Fruit fly (Drosophila melanogaster): ENCODE results near the gene PGRP-SB1.

The PGRP-SB1 gene

dm6 chr3L:16749726-16750125 is 21.9 kb upstream of the PGRP-SB1 start (continued):
- TF ChIP-seq sug (tag; optimal IDR thresholded peaks at IDR 0.05) (no peak), rib (GFP tag; IDR thresholded peaks at IDR 0.05) (no peak), Ada2b (GFP tag; IDR thresholded peaks at IDR 0.05) (no peak), onecut (GFP tag; IDR thresholded peaks at IDR 0.05) (no peak), gem (tag; optimal IDR thresholded peaks at IDR 0.05) (peak; percentile 70), CG14050 (GFP tag; IDR thresholded peaks at IDR 0.05) (no peak), amos (GFP tag; IDR thresholded peaks at IDR 0.05; ENCODE audit: partially characterized antibody) (no peak), CG10267 (tag; optimal IDR thresholded peaks at IDR 0.05) (peak; percentile 61), nerfin-2 (GFP tag; IDR thresholded peaks at IDR 0.05; ENCODE audit: partially characterized antibody) (no peak), CG31441 (GFP tag; IDR thresholded peaks at IDR 0.05) (peak; percentile 72), CG13424 (tag; optimal IDR thresholded peaks at IDR 0.05) (no peak), HLH54F (GFP tag; optimal IDR thresholded peaks at IDR 0.05) (no peak), klu (GFP tag; IDR thresholded peaks at IDR 0.05) (no peak), dmrt11E (tag; optimal IDR thresholded peaks at IDR 0.05) (peak; percentile 66), Six4 (GFP tag; optimal IDR thresholded peaks at IDR 0.05) (peak; percentile 27), Bteb2 (GFP tag; optimal IDR thresholded peaks at IDR 0.05) (no peak), grn (GFP tag; optimal IDR thresholded peaks at IDR 0.05) (peak; percentile 40), zfh1 (GFP tag; IDR thresholded peaks at IDR 0.05) (peak; percentile 50; the same call in 1 of the 3 replicates), Lhr (GFP tag; optimal IDR thresholded peaks at IDR 0.05) (no peak), hbn (GFP tag; IDR thresholded peaks at IDR 0.05; ENCODE audit: partially characterized antibody) (no peak), CG9727 (GFP tag; optimal IDR thresholded peaks at IDR 0.05) (peak; percentile 54), CG1792 (GFP tag; optimal IDR thresholded peaks at IDR 0.05) (no peak), CG30403 (GFP tag; optimal IDR thresholded peaks at IDR 0.05) (peak; percentile 22), CG30431 (GFP tag; optimal IDR thresholded peaks at IDR 0.05) (peak; percentile 12), CG5245 (GFP tag; optimal IDR thresholded peaks at IDR 0.05) (peak; percentile 6), luna (GFP tag; optimal IDR thresholded peaks at IDR 0.05) (no peak), dati (GFP tag; IDR thresholded peaks at IDR 0.05) (no peak), CG12391 (tag; optimal IDR thresholded peaks at IDR 0.05) (peak; percentile 20), fd96Cb (tag; optimal IDR thresholded peaks at IDR 0.05) (peak; percentile 31), CG10979 (tag; optimal IDR thresholded peaks at IDR 0.05) (peak; percentile 82), Chrac-16 (GFP tag; optimal IDR thresholded peaks at IDR 0.05) (no peak), CG11093 (GFP tag; IDR thresholded peaks at IDR 0.05) (no peak), CG7745 (tag; optimal IDR thresholded peaks at IDR 0.05) (no peak), btn (GFP tag; optimal IDR thresholded peaks at IDR 0.05) (no peak), Sox102F (GFP tag; optimal IDR thresholded peaks at IDR 0.05) (peak; percentile 2), Xrp1 (GFP tag; IDR thresholded peaks at IDR 0.05) (peak; percentile 69; the same call in 1 of the 2 replicates), ttk (GFP tag; IDR thresholded peaks at IDR 0.05) (no peak), D19B (GFP tag; optimal IDR thresholded peaks at IDR 0.05) (no peak), CG7839 (tag; optimal IDR thresholded peaks at IDR 0.05) (peak; percentile 55), CG8924 (tag; optimal IDR thresholded peaks at IDR 0.05) (peak; percentile 32), dmrt99B (tag; optimal IDR thresholded peaks at IDR 0.05) (peak; percentile 60), tin (GFP tag; optimal IDR thresholded peaks at IDR 0.05) (peak; percentile 40), CG3163 (GFP tag; optimal IDR thresholded peaks at IDR 0.05) (no peak), unc-4 (GFP tag; IDR thresholded peaks at IDR 0.05; ENCODE audit: partially characterized antibody) (no peak), trem (tag; optimal IDR thresholded peaks at IDR 0.05) (peak; percentile 31), CG5953 (GFP tag; IDR thresholded peaks at IDR 0.05) (no peak), CG15479 (GFP tag; optimal IDR thresholded peaks at IDR 0.05) (no peak), CG2712 (tag; optimal IDR thresholded peaks at IDR 0.05) (peak; percentile 84), CG18262 (tag; optimal IDR thresholded peaks at IDR 0.05) (peak; percentile 70), gsb-n (tag; optimal IDR thresholded peaks at IDR 0.05) (peak; percentile 44), nerfin-1 (tag; optimal IDR thresholded peaks at IDR 0.05) (peak; percentile 44)

All from whole organism, embryonic.